Worm (Caenorhabditis elegans): ENCODE results near the gene sri-9.

The sri-9 gene

ce11 chrV:16972134-16972533 lies 29.1 kb upstream of the sri-9 start, which contains the start of gene srh-119:
TSS of gene srh-119 (plus strand) at chrV:16972434.
- TF ChIP-seq elt-3 (tag; optimal IDR thresholded peaks at IDR 0.05): no peak
- no peak for TF ChIP-seq nhr-12 (tag; optimal IDR thresholded peaks at IDR 0.05)
- no peak for TF ChIP-seq lin-39 (tag; optimal IDR thresholded peaks at IDR 0.05)
- no peak for TF ChIP-seq fkh-2 (tag; optimal IDR thresholded peaks at IDR 0.05)
- no peak for TF ChIP-seq unc-39 (tag; optimal IDR thresholded peaks at IDR 0.05)

ce11 chrV:16973338-16973737 lies 27.9 kb upstream of the sri-9 start:
- no peak for TF ChIP-seq elt-3 (tag; optimal IDR thresholded peaks at IDR 0.05)
- no peak for TF ChIP-seq ztf-11 (tag; optimal IDR thresholded peaks at IDR 0.05)
- TF ChIP-seq jun-1 (tag; optimal IDR thresholded peaks at IDR 0.05): no peak
- no peak for TF ChIP-seq daf-12 (tag; optimal IDR thresholded peaks at IDR 0.05)
- no peak for TF ChIP-seq unc-39 (tag; optimal IDR thresholded peaks at IDR 0.05)

ce11 chrV:16974919-16975318 lies 26.3 kb upstream of the sri-9 start, which contains the start of gene srx-54:
TSS of gene srx-54 (plus strand) at chrV:16975219.
- no peak for TF ChIP-seq ama-1 (optimal IDR thresholded peaks at IDR 0.05)
- TF ChIP-seq nhr-12 (tag; optimal IDR thresholded peaks at IDR 0.05): no peak
- no peak for TF ChIP-seq pqm-1 (tag; optimal IDR thresholded peaks at IDR 0.05)
- no peak for TF ChIP-seq fos-1 (tag; optimal IDR thresholded peaks at IDR 0.05)
- TF ChIP-seq ztf-11 (tag; optimal IDR thresholded peaks at IDR 0.05): no peak
- no peak for TF ChIP-seq fkh-2 (tag; optimal IDR thresholded peaks at IDR 0.05)
- no peak for TF ChIP-seq nhr-76 (tag; optimal IDR thresholded peaks at IDR 0.05)
- TF ChIP-seq lin-39 (tag; optimal IDR thresholded peaks at IDR 0.05): no peak
- TF ChIP-seq egl-27 (tag; optimal IDR thresholded peaks at IDR 0.05): no peak
- no peak for TF ChIP-seq fkh-10 (GFP tag; optimal IDR thresholded peaks at IDR 0.05)

- TF ChIP-seq nhr-28 (tag; optimal IDR thresholded peaks at IDR 0.05): no peak
Observed at ce11 chrV:16980368-16980767, 20.9 kb upstream of the sri-9 start, which contains the start of gene srz-54. TSS of gene srz-54 (plus strand) at chrV:16980668.

- TF ChIP-seq fkh-2 (tag; optimal IDR thresholded peaks at IDR 0.05) (no peak), ceh-82 (tag; optimal IDR thresholded peaks at IDR 0.05) (no peak), snpc-4 (tag; optimal IDR thresholded peaks at IDR 0.05) (no peak), nhr-25 (tag; optimal IDR thresholded peaks at IDR 0.05) (no peak), mdl-1 (tag; optimal IDR thresholded peaks at IDR 0.05) (no peak), ceh-9 (tag; optimal IDR thresholded peaks at IDR 0.05) (no peak), eor-1 (tag; optimal IDR thresholded peaks at IDR 0.05) (no peak), pha-4 (tag; optimal IDR thresholded peaks at IDR 0.05) (no peak), unc-62 (GFP tag; optimal IDR thresholded peaks at IDR 0.05) (no peak)
Observed at ce11 chrV:16987035-16987434, 14.2 kb upstream of the sri-9 start, which contains the start of gene Y102A5C.40. TSS of gene Y102A5C.40 (minus strand) at chrV:16987135.

- TF ChIP-seq nhr-25 (tag; optimal IDR thresholded peaks at IDR 0.05) (no peak), egl-5 (tag; optimal IDR thresholded peaks at IDR 0.05) (no peak), pha-4 (tag; optimal IDR thresholded peaks at IDR 0.05) (no peak), nhr-43 (tag; optimal IDR thresholded peaks at IDR 0.05; ENCODE audit: poor library complexity, severe bottlenecking) (no peak), ztf-11 (tag; optimal IDR thresholded peaks at IDR 0.05) (no peak), lin-15B (tag; optimal IDR thresholded peaks at IDR 0.05) (no peak), elt-3 (tag; optimal IDR thresholded peaks at IDR 0.05) (no peak), egl-27 (tag; optimal IDR thresholded peaks at IDR 0.05) (no peak), skn-1 (tag; optimal IDR thresholded peaks at IDR 0.05) (no peak), hmg-11 (tag; optimal IDR thresholded peaks at IDR 0.05) (no peak), ceh-28 (tag; optimal IDR thresholded peaks at IDR 0.05) (no peak)
Observed at ce11 chrV:16987783-16988182, 13.5 kb upstream of the sri-9 start.

ce11 chrV:16988614-16989013 lies 12.7 kb upstream of the sri-9 start, which contains the start of gene Y102A5C.27:
TSS of gene Y102A5C.27 (minus strand) at chrV:16988714.
- no peak for TF ChIP-seq daf-12 (tag; optimal IDR thresholded peaks at IDR 0.05)
- TF ChIP-seq elt-2 (tag; optimal IDR thresholded peaks at IDR 0.05): no peak
- no peak for TF ChIP-seq R02D3.7 (tag; optimal IDR thresholded peaks at IDR 0.05)
- TF ChIP-seq jun-1 (tag; optimal IDR thresholded peaks at IDR 0.05): no peak
- no peak for TF ChIP-seq ZK546.5 (tag; optimal IDR thresholded peaks at IDR 0.05)
- no peak for TF ChIP-seq lin-15B (tag; optimal IDR thresholded peaks at IDR 0.05)
- TF ChIP-seq ztf-11 (tag; optimal IDR thresholded peaks at IDR 0.05): no peak
- TF ChIP-seq nhr-23 (tag; optimal IDR thresholded peaks at IDR 0.05): no peak
- TF ChIP-seq pqm-1 (tag; optimal IDR thresholded peaks at IDR 0.05): no peak
- no peak for TF ChIP-seq nhr-76 (tag; optimal IDR thresholded peaks at IDR 0.05)
- no peak for TF ChIP-seq ama-1 (optimal IDR thresholded peaks at IDR 0.05)

Measured in whole organism, L3 larva.